Fruit fly (Drosophila melanogaster): ENCODE measurements around the gene Hrb27C.

The Hrb27C gene

dm6 chr2L:6964022-6964434 is 43.5 kb downstream of the Hrb27C start, which contains the start of the genes sip2 and Coprox (continued):
- peak; percentile 16 for TF ChIP-seq Sox15 (GFP tag; optimal IDR thresholded peaks at IDR 0.05)
- no peak for TF ChIP-seq CG6808 (GFP tag; optimal IDR thresholded peaks at IDR 0.05)
- TF ChIP-seq CG10669 (GFP tag; optimal IDR thresholded peaks at IDR 0.05) = no peak
- TF ChIP-seq CG6854 (GFP tag; optimal IDR thresholded peaks at IDR 0.05) = no peak
- TF ChIP-seq CG8632 (GFP tag; optimal IDR thresholded peaks at IDR 0.05) = no peak
- TF ChIP-seq acj6 (GFP tag; optimal IDR thresholded peaks at IDR 0.05) = no peak
- TF ChIP-seq Eip78C (GFP tag) = peak; percentile 56
- TF ChIP-seq CG6163 (GFP tag; IDR thresholded peaks at IDR 0.05) = peak; percentile 48; the same call in 1 of the 3 replicates
- TF ChIP-seq fd85E (GFP tag; optimal IDR thresholded peaks at IDR 0.05) = no peak
- peak; percentile 84 for TF ChIP-seq CG10631 (GFP tag; optimal IDR thresholded peaks at IDR 0.05)
- peak; percentile 30 for TF ChIP-seq CG6792 (GFP tag; optimal IDR thresholded peaks at IDR 0.05)
- TF ChIP-seq topi (GFP tag; optimal IDR thresholded peaks at IDR 0.05) = no peak
- no peak for TF ChIP-seq Sox14 (GFP tag; optimal IDR thresholded peaks at IDR 0.05)
- TF ChIP-seq Hr38 (GFP tag; optimal IDR thresholded peaks at IDR 0.05) = no peak
- peak; percentile 15 for TF ChIP-seq lz (GFP tag; optimal IDR thresholded peaks at IDR 0.05)
- TF ChIP-seq CG11762 (GFP tag; optimal IDR thresholded peaks at IDR 0.05; ENCODE audit: insufficient read depth) = no peak

DNA sequence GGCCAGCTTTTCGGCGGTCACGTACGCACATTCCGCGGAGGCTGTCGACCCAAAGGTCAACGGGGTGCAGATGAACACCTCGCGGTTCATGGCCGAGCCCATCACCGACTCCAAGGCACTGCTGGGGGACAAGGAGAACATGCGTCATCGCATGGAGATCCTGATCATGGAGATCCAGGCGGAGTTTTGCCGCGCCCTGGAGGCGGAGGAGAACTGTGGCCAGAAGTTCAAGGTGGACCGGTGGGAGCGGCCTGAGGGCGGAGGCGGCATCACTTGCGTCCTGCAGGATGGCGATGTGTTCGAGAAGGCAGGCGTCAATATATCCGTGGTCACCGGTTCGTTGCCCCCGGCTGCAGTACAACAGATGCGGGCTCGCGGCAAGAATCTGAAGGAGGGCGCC is 44.1 kb downstream of the Hrb27C start:
- no peak for TF ChIP-seq lz (GFP tag; optimal IDR thresholded peaks at IDR 0.05)
- no peak for TF ChIP-seq Blimp-1 (GFP tag; optimal IDR thresholded peaks at IDR 0.05)
- no peak for TF ChIP-seq CG4318 (GFP tag; optimal IDR thresholded peaks at IDR 0.05)

- TF ChIP-seq CG6808 (GFP tag; optimal IDR thresholded peaks at IDR 0.05) (peak; percentile 36), ss (GFP tag; optimal IDR thresholded peaks at IDR 0.05) (peak; percentile 18 to 28), Sox14 (GFP tag; optimal IDR thresholded peaks at IDR 0.05) (no peak), lz (GFP tag; optimal IDR thresholded peaks at IDR 0.05) (no peak), CG1621 (tag; optimal IDR thresholded peaks at IDR 0.05) (peak; percentile 71), Hr4 (GFP tag; optimal IDR thresholded peaks at IDR 0.05) (no peak), dsx (GFP tag; optimal IDR thresholded peaks at IDR 0.05; ENCODE audit: poor library complexity, severe bottlenecking) (peak; percentile 50)
These were observed 45.8 kb downstream of the Hrb27C start for dm6 chr2L:6966309-6966708.

- peak; percentile 12 for TF ChIP-seq fd59A (GFP tag; optimal IDR thresholded peaks at IDR 0.05)
- peak; percentile 11 for TF ChIP-seq CG32006 (GFP tag; optimal IDR thresholded peaks at IDR 0.05)
- peak; percentile 18 for TF ChIP-seq OdsH (GFP tag; optimal IDR thresholded peaks at IDR 0.05)
- peak; percentile 5 for TF ChIP-seq Sox15 (GFP tag; optimal IDR thresholded peaks at IDR 0.05)
- no peak for TF ChIP-seq spab (GFP tag; optimal IDR thresholded peaks at IDR 0.05)
- TF ChIP-seq CG3032 (tag; optimal IDR thresholded peaks at IDR 0.05) = peak; percentile 21
- TF ChIP-seq CG8119 (GFP tag; IDR thresholded peaks at IDR 0.05) = 0 out of 3 replicates have a peak, but pooled peaks have one; percentile 2
- TF ChIP-seq Ets21C (GFP tag; optimal IDR thresholded peaks at IDR 0.05) = no peak
- TF ChIP-seq CG11902 (GFP tag; optimal IDR thresholded peaks at IDR 0.05) = no peak
- TF ChIP-seq CG10669 (GFP tag; optimal IDR thresholded peaks at IDR 0.05) = no peak
- peak in 1 of 2 experiments; percentile 41 for TF ChIP-seq salr (GFP tag; optimal IDR thresholded peaks at IDR 0.05)
- TF ChIP-seq Eip78C (GFP tag) = peak; percentile 14
- peak; percentile 60 for TF ChIP-seq CG6854 (GFP tag; optimal IDR thresholded peaks at IDR 0.05)
- TF ChIP-seq eg (GFP tag; IDR thresholded peaks at IDR 0.05) = peak; percentile 2; the same call in 1 of the 3 replicates
- TF ChIP-seq CG6163 (GFP tag; IDR thresholded peaks at IDR 0.05) = 0 out of 3 replicates have a peak, but pooled peaks have one; percentile 6
- TF ChIP-seq Eip93F (GFP tag; optimal IDR thresholded peaks at IDR 0.05) = peak; percentile 41
These were observed 47.0 kb downstream of the Hrb27C start, which contains the start of gene Sumo for dm6 chr2L:6967422-6968012. Gene Sumo, minus strand, starts transcription at chr2L:6967644.
